Worm (Caenorhabditis elegans) whole organism, L2 larva: ENCODE measurements around the gene sdhd-1.

Experiments used
- F13H6.1 ChIP-seq: sonication (generic microtip); optimal IDR thresholded peaks from 2 replicates; lab custom pipeline; 2016; ENCODE audit warnings: missing genetic modification characterization, missing compliant biosample characterization
- Y55F3AM.14 ChIP-seq: fragments of 200-800 bp; sonication (Bioruptor generic); optimal IDR thresholded peaks from 2 replicates; lab custom pipeline; 2018; ENCODE audit warnings: mild to moderate bottlenecking, missing genetic modification characterization, missing compliant biosample characterization
- ZK546.5 ChIP-seq: sonication (generic microtip); optimal IDR thresholded peaks from 2 replicates; lab custom pipeline; 2017; ENCODE audit warnings: missing biosample characterization, missing genetic modification characterization
- egl-27 ChIP-seq: sonication (generic microtip); optimal IDR thresholded peaks from 3 replicates; lab custom pipeline; 2017; ENCODE audit warnings: missing biosample characterization, missing genetic modification reagents, missing genetic modification characterization
- elt-3 ChIP-seq: sonication (generic microtip); optimal IDR thresholded peaks from 2 replicates; lab custom pipeline; 2017; ENCODE audit warnings: missing biosample characterization, missing genetic modification characterization
- nhr-12 ChIP-seq: fragments of 150-350 bp; optimal IDR thresholded peaks from 2 replicates; lab custom pipeline; 2014; ENCODE audit warnings: missing biosample characterization, missing genetic modification characterization
- nhr-77 ChIP-seq: fragments of 150-350 bp; optimal IDR thresholded peaks from 2 replicates; lab custom pipeline; 2014; ENCODE audit warnings: missing biosample characterization, missing genetic modification characterization
- skn-1 ChIP-seq: sonication (generic microtip); optimal IDR thresholded peaks from 2 replicates; lab custom pipeline; 2017; ENCODE audit warnings: missing biosample characterization, missing genetic modification characterization
- snpc-4 ChIP-seq: fragments of 150-350 bp; optimal IDR thresholded peaks from 2 replicates; lab custom pipeline; 2014; ENCODE audit warnings: missing biosample characterization, missing genetic modification characterization
- ztf-11 ChIP-seq: sonication (generic microtip); optimal IDR thresholded peaks from 2 replicates; lab custom pipeline; 2017; ENCODE audit warnings: missing biosample characterization, missing genetic modification characterization

DNA sequence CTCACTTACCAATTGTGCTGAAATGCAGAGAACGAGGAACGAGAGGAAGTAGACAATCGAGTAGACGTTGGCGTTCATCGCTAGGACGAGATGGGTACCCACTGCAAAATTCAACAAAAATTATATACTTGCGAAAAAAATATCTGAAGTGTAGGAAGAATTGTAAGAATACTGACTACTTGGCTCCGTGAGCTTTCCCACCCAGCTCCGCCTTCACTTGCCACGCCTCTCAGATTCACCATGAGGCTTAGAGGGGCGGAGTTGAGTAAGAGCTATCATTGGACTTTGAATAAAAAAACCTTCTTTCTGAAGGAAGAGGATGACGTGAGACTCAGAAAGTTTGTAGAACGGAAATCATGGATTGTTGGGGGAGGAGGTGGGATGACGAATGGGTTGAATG, 19.4 kb downstream of the sdhd-1 start, which contains the start of gene nlp-18:
- TF ChIP-seq ztf-11 (no peak), F13H6.1 (tag; lab: Kevin White, UChicago) (no peak), snpc-4 (no peak), nhr-77 (tag; lab: Kevin White, UChicago) (no peak), Y55F3AM.14 (no peak), ZK546.5 (no peak), elt-3 (tag; lab: Kevin White, UChicago) (no peak), nhr-12 (no peak), skn-1 (no peak), egl-27 (tag; lab: Kevin White, UChicago) (no peak)
